Worm (Caenorhabditis elegans) whole organism, L1 larva: ENCODE measurements around the gene frpr-15.

ENCODE experiments used
- C16A3.4 ChIP-seq: fragments of 150-350 bp; optimal IDR thresholded peaks from 2 replicates; lab custom pipeline; 2014; ENCODE audit warnings: missing biosample characterization, missing genetic modification characterization
- Y116A8C.19 ChIP-seq: sonication (generic microtip); optimal IDR thresholded peaks from 2 replicates; lab custom pipeline; 2016; ENCODE audit warnings: missing compliant biosample characterization, missing genetic modification characterization, borderline replicate concordance
- aha-1 ChIP-seq: fragments of 150-350 bp; optimal IDR thresholded peaks from 2 replicates; lab custom pipeline; 2014; ENCODE audit warnings: missing biosample characterization, missing genetic modification characterization
- ceh-82 ChIP-seq, 3 experiments: fragments of 150-350 bp in 1 of 3; sonication (generic microtip) in 2 of 3; optimal IDR thresholded peaks; 2 replicates each; lab custom pipeline; 2014 to 2017; ENCODE audit warnings: missing biosample characterization in 3 of 3, missing genetic modification characterization in 3 of 3
- ceh-88 ChIP-seq: fragments of 200-800 bp; sonication (Bioruptor generic); IDR thresholded peaks from 2 replicates; pipeline ENCODE4 v1.3.6; 2022; ENCODE audit warnings: missing genetic modification characterization, missing compliant biosample characterization
- dpl-1 ChIP-seq, 3 experiments: fragments of 150-350 bp in 2 of 3; sonication (generic microtip) in 1 of 3; optimal IDR thresholded peaks; 2 replicates each; lab custom pipeline; 2014 to 2017; ENCODE audit warnings: missing biosample characterization in 3 of 3, missing genetic modification characterization in 3 of 3, missing genetic modification reagents in 3 of 3
- dsc-1 ChIP-seq: sonication (generic microtip); optimal IDR thresholded peaks from 2 replicates; lab custom pipeline; 2016; ENCODE audit warnings: mild to moderate bottlenecking, missing genetic modification characterization, missing compliant biosample characterization
- efl-1 ChIP-seq, 4 experiments: fragments of 150-350 bp; optimal IDR thresholded peaks in 3 of 4; peaks in 1 of 4; 1 replicate in 1 of 4; 2 replicates in 3 of 4; lab custom pipeline; 2014; ENCODE audit warnings: missing biosample characterization in 2 of 4, missing genetic modification characterization in 2 of 4, missing genetic modification reagents in 2 of 4
- efl-3 ChIP-seq: fragments of 200-800 bp; sonication (Bioruptor generic); optimal IDR thresholded peaks from 2 replicates; lab custom pipeline; 2018; ENCODE audit warnings: mild to moderate bottlenecking, missing genetic modification characterization, missing compliant biosample characterization
- elt-2 ChIP-seq: sonication (generic microtip); optimal IDR thresholded peaks from 2 replicates; lab custom pipeline; 2016; ENCODE audit warnings: missing genetic modification characterization, mild to moderate bottlenecking, inconsistent platforms, missing compliant biosample characterization, missing genetic modification reagents
- ets-5 ChIP-seq: fragments of 200-800 bp; sonication (Bioruptor generic); IDR thresholded peaks from 2 replicates; pipeline ENCODE4 v1.3.6; 2022; ENCODE audit warnings: missing genetic modification characterization, missing compliant biosample characterization
- fkh-10 ChIP-seq: sonication (generic microtip); optimal IDR thresholded peaks from 2 replicates; lab custom pipeline; 2017; ENCODE audit warnings: missing biosample characterization, missing genetic modification reagents, missing genetic modification characterization
- fkh-4 ChIP-seq: sonication (generic microtip); optimal IDR thresholded peaks from 2 replicates; lab custom pipeline; 2016; ENCODE audit warnings: missing compliant biosample characterization, missing genetic modification characterization, borderline replicate concordance
- fos-1 ChIP-seq: fragments of 150-350 bp; optimal IDR thresholded peaks from 2 replicates; lab custom pipeline; 2014; ENCODE audit warnings: missing biosample characterization, missing genetic modification characterization
- grh-1 ChIP-seq: fragments of 200-800 bp; sonication (Bioruptor generic); IDR thresholded peaks from 2 replicates; pipeline ENCODE4 v1.3.6; 2022; ENCODE audit warnings: missing genetic modification reagents, missing genetic modification characterization, missing compliant biosample characterization
- hlh-17 ChIP-seq: fragments of 200-800 bp; sonication (Bioruptor generic); optimal IDR thresholded peaks from 2 replicates; lab custom pipeline; 2018; ENCODE audit warnings: missing genetic modification characterization, mild to moderate bottlenecking, missing compliant biosample characterization, moderate library complexity, borderline replicate concordance
- lin-13 ChIP-seq: fragments of 150-350 bp; optimal IDR thresholded peaks from 2 replicates; lab custom pipeline; 2014; ENCODE audit warnings: missing biosample characterization, missing genetic modification reagents, missing genetic modification characterization
- lin-14 ChIP-seq: fragments of 200-800 bp; sonication (Bioruptor generic); optimal IDR thresholded peaks from 2 replicates; lab custom pipeline; 2018; ENCODE audit warnings: mild to moderate bottlenecking, missing genetic modification characterization, moderate library complexity, missing compliant biosample characterization
- lin-15B ChIP-seq: fragments of 150-350 bp; sonication (generic microtip); optimal IDR thresholded peaks from 3 replicates; lab custom pipeline; 2014; ENCODE audit warnings: missing biosample characterization, missing genetic modification characterization
- lin-35 ChIP-seq, 2 experiments: fragments of 150-350 bp; optimal IDR thresholded peaks; 2 replicates each; lab custom pipeline; 2014; ENCODE audit warnings: missing biosample characterization in 2 of 2, missing genetic modification characterization in 2 of 2, missing genetic modification reagents in 2 of 2
- lin-39 ChIP-seq: fragments of 150-350 bp; optimal IDR thresholded peaks from 2 replicates; lab custom pipeline; 2014; ENCODE audit warnings: missing biosample characterization, missing genetic modification reagents, missing genetic modification characterization
- lir-3 ChIP-seq: sonication (generic microtip); optimal IDR thresholded peaks from 2 replicates; lab custom pipeline; 2016; ENCODE audit warnings: mild to moderate bottlenecking, missing genetic modification characterization, moderate library complexity, missing compliant biosample characterization; ENCODE audit not compliant: poor library complexity
- lsy-2 ChIP-seq, 2 experiments: fragments of 150-350 bp; optimal IDR thresholded peaks; 2 replicates each; lab custom pipeline; 2014; ENCODE audit warnings: missing biosample characterization in 2 of 2, missing genetic modification characterization in 2 of 2
- mab-9 ChIP-seq: fragments of 200-800 bp; sonication (Bioruptor generic); IDR thresholded peaks from 2 replicates; pipeline ENCODE4 v1.3.6; 2022; ENCODE audit warnings: missing genetic modification reagents, missing genetic modification characterization, missing compliant biosample characterization
- mdl-1 ChIP-seq, 2 experiments: fragments of 150-350 bp; optimal IDR thresholded peaks; 2 replicates each; lab custom pipeline; 2014 to 2017; ENCODE audit warnings: missing biosample characterization in 2 of 2, missing genetic modification characterization in 2 of 2, inconsistent platforms in 1 of 2
- mef-2 ChIP-seq: fragments of 150-350 bp; optimal IDR thresholded peaks from 2 replicates; lab custom pipeline; 2014; ENCODE audit warnings: missing biosample characterization, missing genetic modification characterization
- nhr-11 ChIP-seq: fragments of 150-350 bp; optimal IDR thresholded peaks from 2 replicates; lab custom pipeline; 2014; ENCODE audit warnings: missing biosample characterization, missing genetic modification characterization
- nhr-12 ChIP-seq: sonication (generic microtip); optimal IDR thresholded peaks from 2 replicates; lab custom pipeline; 2017; ENCODE audit warnings: missing biosample characterization, missing genetic modification characterization
- nhr-19 ChIP-seq: fragments of 200-800 bp; sonication (Bioruptor generic); conservative IDR thresholded peaks from 2 replicates; pipeline ENCODE4 v1.3.6; 2022; ENCODE audit warnings: missing genetic modification characterization, missing compliant biosample characterization
- nhr-20 ChIP-seq: sonication (generic microtip); optimal IDR thresholded peaks from 2 replicates; lab custom pipeline; 2016; ENCODE audit warnings: mild to moderate bottlenecking, missing genetic modification characterization, missing compliant biosample characterization
- nhr-28 ChIP-seq: fragments of 150-350 bp; optimal IDR thresholded peaks from 2 replicates; lab custom pipeline; 2014; ENCODE audit warnings: missing biosample characterization, missing genetic modification characterization
- nhr-76 ChIP-seq: sonication (generic microtip); optimal IDR thresholded peaks from 2 replicates; lab custom pipeline; 2017; ENCODE audit warnings: missing biosample characterization, missing genetic modification characterization
- nhr-77 ChIP-seq: fragments of 150-350 bp; optimal IDR thresholded peaks from 2 replicates; lab custom pipeline; 2014; ENCODE audit warnings: missing biosample characterization, missing genetic modification characterization
- nhr-85 ChIP-seq: sonication (generic microtip); peaks from one replicate; lab custom pipeline; 2016; ENCODE audit warnings: missing genetic modification characterization, inconsistent platforms, missing compliant biosample characterization
- pax-3 ChIP-seq: fragments of 200-800 bp; sonication (Bioruptor generic); optimal IDR thresholded peaks from 2 replicates; lab custom pipeline; 2018; ENCODE audit warnings: mild to moderate bottlenecking, missing genetic modification characterization, moderate library complexity, missing compliant biosample characterization
- pqm-1 ChIP-seq: sonication (generic microtip); optimal IDR thresholded peaks from 3 replicates; lab custom pipeline; 2017; ENCODE audit warnings: missing biosample characterization, missing genetic modification characterization
- skn-1 ChIP-seq: fragments of 150-350 bp; optimal IDR thresholded peaks from 2 replicates; lab custom pipeline; 2014; ENCODE audit warnings: missing biosample characterization, missing genetic modification characterization
- snpc-4 ChIP-seq: fragments of 150-350 bp; optimal IDR thresholded peaks from 2 replicates; lab custom pipeline; 2014; ENCODE audit warnings: missing biosample characterization, missing genetic modification characterization
- sox-4 ChIP-seq: sonication (generic microtip); optimal IDR thresholded peaks from 2 replicates; lab custom pipeline; 2016; ENCODE audit warnings: missing genetic modification characterization, missing compliant biosample characterization
- swsn-7 ChIP-seq: sonication (generic microtip); optimal IDR thresholded peaks from 2 replicates; lab custom pipeline; 2016; ENCODE audit warnings: missing genetic modification characterization, missing compliant biosample characterization
- tbx-2 ChIP-seq: sonication (generic microtip); optimal IDR thresholded peaks from 2 replicates; lab custom pipeline; 2016; ENCODE audit warnings: missing genetic modification characterization, missing compliant biosample characterization
- tlp-1 ChIP-seq: fragments of 150-350 bp; optimal IDR thresholded peaks from 2 replicates; lab custom pipeline; 2014; ENCODE audit warnings: missing biosample characterization, missing genetic modification characterization
- unc-30 ChIP-seq: sonication (generic microtip); optimal IDR thresholded peaks from 2 replicates; lab custom pipeline; 2017; ENCODE audit warnings: missing biosample characterization, missing genetic modification characterization
- unc-62 ChIP-seq: fragments of 150-350 bp; optimal IDR thresholded peaks from 2 replicates; lab custom pipeline; 2014; ENCODE audit warnings: missing biosample characterization, missing genetic modification reagents, missing genetic modification characterization
- unc-86 ChIP-seq: sonication (generic microtip); optimal IDR thresholded peaks from 2 replicates; lab custom pipeline; 2016; ENCODE audit warnings: missing genetic modification characterization, missing compliant biosample characterization
- xbp-1 ChIP-seq: sonication (generic microtip); optimal IDR thresholded peaks from 2 replicates; lab custom pipeline; 2016; ENCODE audit warnings: missing genetic modification characterization, missing compliant biosample characterization
- zag-1 ChIP-seq: fragments of 150-350 bp; optimal IDR thresholded peaks from 2 replicates; lab custom pipeline; 2014; ENCODE audit warnings: missing biosample characterization, missing genetic modification characterization
- zip-4 ChIP-seq: fragments of 200-800 bp; sonication (Bioruptor generic); optimal IDR thresholded peaks from 2 replicates; lab custom pipeline; 2018; ENCODE audit warnings: mild to moderate bottlenecking, missing genetic modification characterization, moderate library complexity, missing compliant biosample characterization
- ztf-11 ChIP-seq, 2 experiments: sonication (generic microtip); optimal IDR thresholded peaks; 2 replicates each; lab custom pipeline; 2016 to 2017; ENCODE audit warnings: missing genetic modification characterization in 2 of 2, missing biosample characterization in 1 of 2, missing compliant biosample characterization in 1 of 2

frpr-15 gene

ce11 chrV:12636248-12636647 is 43.7 kb upstream of the frpr-15 start (continued):
- TF ChIP-seq fkh-4 (tag; lab: Kevin White, UChicago) (peak; percentile 78), nhr-20 (tag; lab: Kevin White, UChicago) (peak; percentile 82), swsn-7 (tag; lab: Kevin White, UChicago) (peak; percentile 27), lin-15B (tag; lab: Kevin White, UChicago) (no peak), aha-1 (peak; percentile 33), fkh-10 (GFP tag; lab: Kevin White, UChicago) (no peak), zag-1 (tag; lab: Kevin White, UChicago) (no peak), lin-39 (peak; percentile 54), mab-9 (GFP tag; lab: Robert Waterston, UW) (no peak), lin-14 (GFP tag; lab: Kevin White, UChicago) (peak; percentile 87), ceh-82 (tag; optimal IDR thresholded peaks at IDR 0.05; lab: Kevin White, UChicago) (no peak), ets-5 (GFP tag; lab: Robert Waterston, UW) (no peak), ztf-11 (tag; optimal IDR thresholded peaks at IDR 0.05; lab: Kevin White, UChicago) (no peak), nhr-76 (no peak), tbx-2 (tag; lab: Kevin White, UChicago) (peak; percentile 21), hlh-17 (GFP tag; lab: Kevin White, UChicago) (no peak), mef-2 (peak; percentile 60), sox-4 (tag; lab: Kevin White, UChicago) (no peak), nhr-85 (tag; lab: Kevin White, UChicago) (peak; percentile 85), tlp-1 (tag; lab: Kevin White, UChicago) (no peak), unc-30 (tag; lab: Kevin White, UChicago) (no peak), unc-62 (no peak), lin-35 (GFP tag; optimal IDR thresholded peaks at IDR 0.05; lab: Kevin White, UChicago) (no peak), Y116A8C.19 (tag; lab: Kevin White, UChicago) (no peak), lin-13 (GFP tag; lab: Kevin White, UChicago) (no peak), nhr-11 (tag; lab: Kevin White, UChicago) (no peak), efl-1 (optimal IDR thresholded peaks at IDR 0.05; lab: Kevin White, UChicago) (no peak), efl-1 (GFP tag; optimal IDR thresholded peaks at IDR 0.05 in 1 of 2; lab: Kevin White, UChicago) (peak in 1 of 2 experiments; percentile 36), zip-4 (GFP tag; lab: Kevin White, UChicago) (no peak), snpc-4 (tag; lab: Kevin White, UChicago) (no peak), mdl-1 (tag; optimal IDR thresholded peaks at IDR 0.05; lab: Kevin White, UChicago) (peak in 1 of 2 experiments; percentile 3), C16A3.4 (tag; lab: Kevin White, UChicago) (peak; percentile 23), xbp-1 (tag; lab: Kevin White, UChicago) (no peak), grh-1 (GFP tag; lab: Robert Waterston, UW) (no peak), nhr-77 (tag; lab: Kevin White, UChicago) (no peak)

- TF ChIP-seq efl-3 (no peak), unc-86 (tag; lab: Kevin White, UChicago) (peak; percentile 46), lin-15B (tag; lab: Kevin White, UChicago) (no peak), zip-4 (GFP tag; lab: Kevin White, UChicago) (no peak), nhr-28 (no peak), lin-13 (GFP tag; lab: Kevin White, UChicago) (peak; percentile 8), dpl-1 (GFP tag; optimal IDR thresholded peaks at IDR 0.05; lab: Kevin White, UChicago) (peak; percentile 24 to 34 (median 29)), fkh-4 (tag; lab: Kevin White, UChicago) (no peak), nhr-20 (tag; lab: Kevin White, UChicago) (peak; percentile 98), fos-1 (peak; percentile 13), nhr-12 (tag; lab: Kevin White, UChicago) (no peak), pax-3 (tag; lab: Kevin White, UChicago) (peak; percentile 83), nhr-77 (tag; lab: Kevin White, UChicago) (peak; percentile 58), mef-2 (peak; percentile 26), efl-1 (optimal IDR thresholded peaks at IDR 0.05; lab: Kevin White, UChicago) (peak; percentile 44 to 46), efl-1 (GFP tag; optimal IDR thresholded peaks at IDR 0.05 in 1 of 2; lab: Kevin White, UChicago) (peak; percentile 14 to 92), pqm-1 (tag; lab: Kevin White, UChicago) (peak; percentile 42), skn-1 (peak; percentile 65), lir-3 (tag; lab: Kevin White, UChicago) (peak; percentile 46), mab-9 (GFP tag; lab: Robert Waterston, UW) (no peak), ceh-88 (GFP tag; lab: Robert Waterston, UW) (no peak), lsy-2 (tag; optimal IDR thresholded peaks at IDR 0.05; lab: Kevin White, UChicago) (peak; percentile 53 to 77), lin-35 (GFP tag; optimal IDR thresholded peaks at IDR 0.05; lab: Kevin White, UChicago) (peak; percentile 43 to 83), ets-5 (GFP tag; lab: Robert Waterston, UW) (no peak), nhr-19 (GFP tag; lab: Robert Waterston, UW) (peak; percentile 94), elt-2 (tag; lab: Kevin White, UChicago) (peak; percentile 89), dsc-1 (tag; lab: Kevin White, UChicago) (peak; percentile 82), xbp-1 (tag; lab: Kevin White, UChicago) (peak; percentile 61), grh-1 (GFP tag; lab: Robert Waterston, UW) (peak; percentile 69)
These were observed 42.6 kb upstream of the frpr-15 start, which contains the start of gene F56H9.2 for ce11 chrV:12637238-12637690. Gene F56H9.2, plus strand, starts transcription at chrV:12637663.
